Worm (Caenorhabditis elegans): Measurements from ENCODE around the gene D2023.4.

DNA sequence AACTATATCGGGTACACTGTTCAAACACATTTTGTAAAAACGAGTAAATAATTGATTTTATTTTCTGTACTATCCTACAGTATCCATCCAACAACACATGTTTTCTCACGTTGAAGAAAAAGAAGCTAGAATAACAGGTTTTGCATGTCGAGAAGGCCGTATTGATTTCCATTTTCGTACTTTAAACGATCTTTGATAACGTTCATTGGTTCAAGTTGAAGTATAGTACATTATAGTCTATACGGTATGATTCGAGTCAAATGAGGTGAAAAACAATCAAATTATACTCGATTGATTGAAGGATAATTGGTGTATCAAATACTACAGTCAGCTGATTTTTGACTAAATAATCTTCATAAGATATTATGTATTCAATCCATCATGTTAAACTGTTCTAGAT lies 25.1 kb downstream of the D2023.4 start:
- TF ChIP-seq unc-62 (GFP tag; optimal IDR thresholded peaks at IDR 0.05), result no peak
- no peak for TF ChIP-seq nhr-23 (tag; optimal IDR thresholded peaks at IDR 0.05)
- TF ChIP-seq elt-3 (tag; optimal IDR thresholded peaks at IDR 0.05), result no peak
- no peak for TF ChIP-seq egl-27 (tag; optimal IDR thresholded peaks at IDR 0.05)
- TF ChIP-seq nhr-77 (tag; optimal IDR thresholded peaks at IDR 0.05), result no peak
- TF ChIP-seq ama-1 (optimal IDR thresholded peaks at IDR 0.05), result no peak
- TF ChIP-seq nhr-76 (tag; optimal IDR thresholded peaks at IDR 0.05), result no peak
- TF ChIP-seq pha-4 (tag; optimal IDR thresholded peaks at IDR 0.05), result no peak
- TF ChIP-seq unc-39 (tag; optimal IDR thresholded peaks at IDR 0.05), result no peak
- TF ChIP-seq jun-1 (tag; optimal IDR thresholded peaks at IDR 0.05), result no peak
- TF ChIP-seq nhr-12 (tag; optimal IDR thresholded peaks at IDR 0.05), result no peak
- no peak for TF ChIP-seq nhr-11 (tag; optimal IDR thresholded peaks at IDR 0.05)
- TF ChIP-seq nhr-28 (tag; optimal IDR thresholded peaks at IDR 0.05), result no peak

Measured in whole organism, L3 larva.